Fruit fly (Drosophila melanogaster): ENCODE data around the gene CG31741.

The CG31741 gene

dm6 chr2L:18083956-18084355, at the start of gene CG31741:
Gene CG31741 (plus strand): TSS chr2L:18084256.
- TF ChIP-seq CG14655 (GFP tag; optimal IDR thresholded peaks at IDR 0.05) (no peak), CG10348 (GFP tag; IDR thresholded peaks at IDR 0.05) (no peak), CG15710 (tag; optimal IDR thresholded peaks at IDR 0.05) (no peak), CG12605 (GFP tag; IDR thresholded peaks at IDR 0.05) (no peak), CG9948 (tag; optimal IDR thresholded peaks at IDR 0.05) (no peak), rn (GFP tag; IDR thresholded peaks at IDR 0.05) (no peak), gl (tag; optimal IDR thresholded peaks at IDR 0.05) (no peak), D1 (tag; optimal IDR thresholded peaks at IDR 0.05) (no peak), Snoo (tag; optimal IDR thresholded peaks at IDR 0.05) (no peak), CG4496 (GFP tag; IDR thresholded peaks at IDR 0.05) (no peak), EcR (GFP tag; optimal IDR thresholded peaks at IDR 0.05) (no peak), Ets98B (GFP tag; IDR thresholded peaks at IDR 0.05) (no peak), CG8159 (tag; optimal IDR thresholded peaks at IDR 0.05) (no peak), CG8301 (tag; optimal IDR thresholded peaks at IDR 0.05) (no peak), fd96Ca (GFP tag; IDR thresholded peaks at IDR 0.05) (no peak), CG32121 (GFP tag; IDR thresholded peaks at IDR 0.05) (no peak), Pif1B (GFP tag; optimal IDR thresholded peaks at IDR 0.05) (no peak)

- TF ChIP-seq Ets98B (GFP tag; IDR thresholded peaks at IDR 0.05) (no peak), CG8159 (tag; optimal IDR thresholded peaks at IDR 0.05) (no peak), D1 (tag; optimal IDR thresholded peaks at IDR 0.05) (no peak), EcR (GFP tag; optimal IDR thresholded peaks at IDR 0.05) (no peak), rn (GFP tag; IDR thresholded peaks at IDR 0.05) (no peak), gl (tag; optimal IDR thresholded peaks at IDR 0.05) (no peak), CG10348 (GFP tag; IDR thresholded peaks at IDR 0.05) (no peak), CG34367 (tag; optimal IDR thresholded peaks at IDR 0.05) (no peak), CG17806 (tag; optimal IDR thresholded peaks at IDR 0.05) (no peak), CG14655 (GFP tag; optimal IDR thresholded peaks at IDR 0.05) (no peak), Pif1B (GFP tag; optimal IDR thresholded peaks at IDR 0.05) (no peak), CG4496 (GFP tag; IDR thresholded peaks at IDR 0.05) (no peak), CG13204 (GFP tag; optimal IDR thresholded peaks at IDR 0.05) (no peak), Pif1A (GFP tag; optimal IDR thresholded peaks at IDR 0.05) (no peak), CG8301 (tag; optimal IDR thresholded peaks at IDR 0.05) (no peak), Snoo (tag; optimal IDR thresholded peaks at IDR 0.05) (no peak)
These were observed 16.8 kb upstream of the CG31741 start for dm6 chr2L:18067266-18067665.

dm6 chr2L:18077969-18078368, 6.1 kb upstream of the CG31741 start, which contains the start of gene Arr1:
Gene Arr1 (plus strand): TSS chr2L:18078269.
- TF ChIP-seq CG12605 (GFP tag; IDR thresholded peaks at IDR 0.05) (no peak), CG17806 (tag; optimal IDR thresholded peaks at IDR 0.05) (no peak), CG8159 (tag; optimal IDR thresholded peaks at IDR 0.05) (no peak)

dm6 chr2L:18081328-18081727, 2.7 kb upstream of the CG31741 start, which contains the start of gene ninaD:
Gene ninaD (plus strand): TSS chr2L:18081628.
- TF ChIP-seq Pif1B (GFP tag; optimal IDR thresholded peaks at IDR 0.05) (no peak), CG12605 (GFP tag; IDR thresholded peaks at IDR 0.05) (no peak), gl (tag; optimal IDR thresholded peaks at IDR 0.05) (no peak), CG8301 (tag; optimal IDR thresholded peaks at IDR 0.05) (no peak), CG10348 (GFP tag; IDR thresholded peaks at IDR 0.05) (no peak), CG13204 (GFP tag; optimal IDR thresholded peaks at IDR 0.05) (no peak)

dm6 chr2L:18091705-18092104, 7.6 kb downstream of the CG31741 start:
- TF ChIP-seq Pif1B (GFP tag; optimal IDR thresholded peaks at IDR 0.05) (no peak), gl (tag; optimal IDR thresholded peaks at IDR 0.05) (no peak), CG14655 (GFP tag; optimal IDR thresholded peaks at IDR 0.05) (no peak)

- no peak for TF ChIP-seq CG8159 (tag; optimal IDR thresholded peaks at IDR 0.05)
- TF ChIP-seq CG4496 (GFP tag; IDR thresholded peaks at IDR 0.05) = no peak
- TF ChIP-seq Snoo (tag; optimal IDR thresholded peaks at IDR 0.05) = no peak
- TF ChIP-seq gl (tag; optimal IDR thresholded peaks at IDR 0.05) = no peak
- no peak for TF ChIP-seq CG13204 (GFP tag; optimal IDR thresholded peaks at IDR 0.05)
- TF ChIP-seq CG15710 (tag; optimal IDR thresholded peaks at IDR 0.05) = no peak
- TF ChIP-seq CG8301 (tag; optimal IDR thresholded peaks at IDR 0.05) = no peak
- no peak for TF ChIP-seq rn (GFP tag; IDR thresholded peaks at IDR 0.05)
These were observed 8.1 kb downstream of the CG31741 start, which contains the start of gene CG15153 for dm6 chr2L:18092156-18092555. Gene CG15153 (minus strand): TSS chr2L:18092256.

- TF ChIP-seq CG17806 (tag; optimal IDR thresholded peaks at IDR 0.05) (no peak), Snoo (tag; optimal IDR thresholded peaks at IDR 0.05) (no peak), Ets98B (GFP tag; IDR thresholded peaks at IDR 0.05) (no peak)
These were observed 12.2 kb downstream of the CG31741 start, which contains the start of gene Slc25A46b for dm6 chr2L:18096268-18096667. Gene Slc25A46b (plus strand): TSS chr2L:18096568.

dm6 chr2L:18112435-18112834, 28.4 kb downstream of the CG31741 start:
- TF ChIP-seq CG14655 (GFP tag; optimal IDR thresholded peaks at IDR 0.05) = no peak
- no peak for TF ChIP-seq Ets98B (GFP tag; IDR thresholded peaks at IDR 0.05)
- TF ChIP-seq Pif1B (GFP tag; optimal IDR thresholded peaks at IDR 0.05) = no peak
- TF ChIP-seq CG32121 (GFP tag; IDR thresholded peaks at IDR 0.05) = no peak
- no peak for TF ChIP-seq EcR (GFP tag; optimal IDR thresholded peaks at IDR 0.05)
- TF ChIP-seq CG10348 (GFP tag; IDR thresholded peaks at IDR 0.05) = no peak
- no peak for TF ChIP-seq Pif1A (GFP tag; optimal IDR thresholded peaks at IDR 0.05)
- TF ChIP-seq rn (GFP tag; IDR thresholded peaks at IDR 0.05) = no peak

Data from whole organism, pupa.